Worm (Caenorhabditis elegans): ENCODE results near the gene F28F8.9.
"Not testable (repeated sequence)": the region's sequence is repeated elsewhere in the genome, so short reads cannot be mapped to it uniquely, and the experiment has no call there.

The F28F8.9 gene

DNA sequence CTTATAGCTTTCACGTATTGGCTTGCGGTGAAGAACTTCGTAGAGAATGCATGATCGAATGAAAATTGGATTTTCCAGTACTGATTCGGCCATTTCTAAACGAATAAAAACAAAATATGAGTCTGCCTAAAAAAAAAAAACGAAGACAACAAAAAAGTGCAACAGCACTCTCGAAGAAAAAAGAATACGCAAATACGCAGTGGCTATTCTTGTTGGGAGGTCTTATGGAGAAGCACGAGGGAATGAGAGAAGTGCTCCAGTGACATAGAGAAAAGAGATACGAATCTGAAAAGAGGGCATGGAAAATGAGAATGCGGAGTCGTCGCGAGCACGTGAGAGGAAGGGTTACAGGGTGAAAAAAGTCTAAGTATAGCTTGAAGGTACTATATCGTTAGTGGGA lies 23.8 kb upstream of the F28F8.9 start, which contains the start of gene fbxa-152:
fbxa-152 (minus strand) TSS at position 101 of the 400 bp plus-strand sequence.
- TF ChIP-seq nhr-47 (tag; optimal IDR thresholded peaks at IDR 0.05), result no peak
- no peak for TF ChIP-seq unc-86 (tag; optimal IDR thresholded peaks at IDR 0.05)
- no peak for TF ChIP-seq ets-5 (GFP tag; IDR thresholded peaks at IDR 0.05)
- no peak for TF ChIP-seq mef-2 (tag; optimal IDR thresholded peaks at IDR 0.05)
- no peak for TF ChIP-seq fos-1 (tag; optimal IDR thresholded peaks at IDR 0.05)
- TF ChIP-seq nhr-11 (tag; optimal IDR thresholded peaks at IDR 0.05), result no peak
- TF ChIP-seq snu-23 (GFP tag; optimal IDR thresholded peaks at IDR 0.05), result no peak
- peak; percentile 22 for TF ChIP-seq lin-14 (GFP tag; optimal IDR thresholded peaks at IDR 0.05)

ce11 chrV:15599762-15600161 lies 21.3 kb upstream of the F28F8.9 start, which contains the start of gene B0391.14:
TSS of gene B0391.14 (minus strand) at chrV:15599862.
- TF ChIP-seq C16A3.4 (tag; optimal IDR thresholded peaks at IDR 0.05); alr-1 (tag; optimal IDR thresholded peaks at IDR 0.05; ENCODE audit: borderline replicate concordance); ces-1 (GFP tag; optimal IDR thresholded peaks at IDR 0.05): not testable (repeated sequence)

DNA sequence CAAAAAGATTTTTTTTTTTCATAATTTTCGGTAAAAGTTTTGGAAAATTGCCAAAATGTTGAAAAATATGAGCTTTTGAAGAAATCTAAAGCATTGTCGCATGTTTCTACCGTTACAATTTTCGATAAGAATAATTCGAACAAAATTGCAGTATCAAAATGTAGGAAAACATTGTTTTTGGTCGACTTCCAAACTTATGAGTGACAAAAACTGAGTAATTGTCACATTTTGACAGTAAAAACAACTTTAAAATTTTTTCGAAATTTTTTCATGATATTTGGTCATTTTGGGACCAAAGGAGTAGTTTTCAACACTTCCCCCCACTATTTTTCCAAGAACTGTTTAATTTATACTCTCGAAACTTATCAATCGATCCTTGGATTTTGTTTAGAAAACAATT lies 16.1 kb upstream of the F28F8.9 start, which contains the start of gene fbxa-139:
fbxa-139 (minus strand) TSS at position 101 of the 400 bp plus-strand sequence.
- no peak for TF ChIP-seq mef-2 (tag; optimal IDR thresholded peaks at IDR 0.05)
- no peak for TF ChIP-seq unc-62 (GFP tag; optimal IDR thresholded peaks at IDR 0.05)
- TF ChIP-seq ceh-90 (tag; optimal IDR thresholded peaks at IDR 0.05), result no peak
- TF ChIP-seq fos-1 (tag; optimal IDR thresholded peaks at IDR 0.05), result no peak
- TF ChIP-seq lir-3 (tag; optimal IDR thresholded peaks at IDR 0.05; ENCODE audit: poor library complexity), result no peak
- TF ChIP-seq ztf-11 (tag; optimal IDR thresholded peaks at IDR 0.05), result no peak
- no peak for TF ChIP-seq fkh-4 (tag; optimal IDR thresholded peaks at IDR 0.05; ENCODE audit: borderline replicate concordance)
- no peak for TF ChIP-seq nhr-90 (tag; optimal IDR thresholded peaks at IDR 0.05; ENCODE audit: poor library complexity)
- TF ChIP-seq alr-1 (tag; optimal IDR thresholded peaks at IDR 0.05; ENCODE audit: borderline replicate concordance), result no peak
- no peak for TF ChIP-seq nhr-12 (tag; optimal IDR thresholded peaks at IDR 0.05)
- no peak for TF ChIP-seq C34B4.2 (tag; optimal IDR thresholded peaks at IDR 0.05)
- no peak for TF ChIP-seq hlh-17 (GFP tag; optimal IDR thresholded peaks at IDR 0.05; ENCODE audit: borderline replicate concordance)

DNA sequence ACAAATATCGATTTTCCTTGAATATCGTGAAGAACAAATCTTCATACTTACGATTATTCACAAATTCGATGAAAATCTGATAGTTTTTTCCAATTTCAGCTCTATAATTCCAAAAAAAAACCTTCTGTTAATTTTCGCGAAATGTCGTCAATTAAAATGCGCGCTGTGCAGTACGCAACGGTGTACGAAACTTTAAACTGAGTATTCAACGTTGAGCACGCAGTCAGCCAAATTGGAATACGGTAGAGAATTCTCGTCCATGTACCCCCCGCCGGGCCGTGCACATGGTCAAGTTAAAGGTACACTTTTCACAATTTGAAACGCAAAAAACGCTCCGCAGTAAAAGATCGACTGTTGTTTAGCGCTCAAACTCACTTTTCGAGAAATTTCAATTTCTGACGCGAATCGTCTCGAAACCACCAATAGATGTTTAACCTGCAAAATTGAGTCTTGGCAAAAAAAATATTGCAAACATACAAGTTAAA lies 11.8 kb upstream of the F28F8.9 start, which contains the start of gene F28F8.7:
F28F8.7 (minus strand) TSS at position 435 of the 485 bp plus-strand sequence.
- TF ChIP-seq nhr-19 (GFP tag; conservative IDR thresholded peaks at IDR 0.05) (peak; percentile 94), irx-1 (tag; optimal IDR thresholded peaks at IDR 0.05) (peak; percentile 14), lin-35 (GFP tag; optimal IDR thresholded peaks at IDR 0.05) (peak; percentile 0 to 36), unc-98 (GFP tag; IDR thresholded peaks at IDR 0.05) (peak; percentile 62; the same call in 1 of the 2 replicates), dsc-1 (tag; optimal IDR thresholded peaks at IDR 0.05) (peak; percentile 64), elt-2 (tag; optimal IDR thresholded peaks at IDR 0.05) (peak; percentile 57), dpl-1 (GFP tag; optimal IDR thresholded peaks at IDR 0.05) (peak in 2 of 3 experiments; percentile 52 to 58), rnt-1 (tag; optimal IDR thresholded peaks at IDR 0.05) (peak; percentile 49), lin-15B (tag; optimal IDR thresholded peaks at IDR 0.05) (peak; percentile 32), tbx-2 (tag; optimal IDR thresholded peaks at IDR 0.05) (peak; percentile 19), fkh-8 (tag; optimal IDR thresholded peaks at IDR 0.05) (peak; percentile 48), efl-1 (optimal IDR thresholded peaks at IDR 0.05) (peak; percentile 44 to 79), efl-1 (GFP tag; optimal IDR thresholded peaks at IDR 0.05 in 1 of 2) (peak; percentile 63 to 94), xbp-1 (tag; optimal IDR thresholded peaks at IDR 0.05) (peak; percentile 72), nhr-11 (tag; optimal IDR thresholded peaks at IDR 0.05) (peak; percentile 8), zip-4 (GFP tag; optimal IDR thresholded peaks at IDR 0.05) (peak; percentile 41), nhr-20 (tag; optimal IDR thresholded peaks at IDR 0.05) (peak; percentile 64), nhr-71 (tag; optimal IDR thresholded peaks at IDR 0.05) (peak; percentile 86), nhr-47 (tag; optimal IDR thresholded peaks at IDR 0.05) (peak; percentile 90), swsn-7 (tag; optimal IDR thresholded peaks at IDR 0.05) (peak; percentile 55), mab-9 (GFP tag; IDR thresholded peaks at IDR 0.05) (peak; percentile 75), ceh-8 (GFP tag; optimal IDR thresholded peaks at IDR 0.05) (peak; percentile 4), lin-14 (GFP tag; optimal IDR thresholded peaks at IDR 0.05) (peak; percentile 65), snu-23 (GFP tag; optimal IDR thresholded peaks at IDR 0.05) (peak; percentile 78), fkh-4 (tag; optimal IDR thresholded peaks at IDR 0.05; ENCODE audit: borderline replicate concordance) (peak; percentile 16), lir-3 (tag; optimal IDR thresholded peaks at IDR 0.05; ENCODE audit: poor library complexity) (peak; percentile 82), lsy-2 (tag; optimal IDR thresholded peaks at IDR 0.05) (peak; percentile 89 to 92), nhr-90 (tag; optimal IDR thresholded peaks at IDR 0.05; ENCODE audit: poor library complexity) (peak; percentile 66), nhr-77 (tag; optimal IDR thresholded peaks at IDR 0.05) (peak; percentile 35), unc-86 (tag; optimal IDR thresholded peaks at IDR 0.05) (peak; percentile 36), egl-13 (tag; optimal IDR thresholded peaks at IDR 0.05) (peak; percentile 67), nhr-85 (tag) (peak; percentile 79)
